Fruit fly (Drosophila melanogaster): ENCODE data around the gene CG31751.

CG31751 gene

dm6 chr2L:18677910-18678639 is 1.1 kb downstream of the CG31751 start (continued):
- TF ChIP-seq Doc3 (GFP tag; IDR thresholded peaks at IDR 0.05; ENCODE audit: partially characterized antibody) (no peak), Taf1 (GFP tag; IDR thresholded peaks at IDR 0.05) (no peak), CG15696 (tag; optimal IDR thresholded peaks at IDR 0.05) (no peak), CG3163 (GFP tag; optimal IDR thresholded peaks at IDR 0.05) (no peak), chn (GFP tag; optimal IDR thresholded peaks at IDR 0.05) (no peak), lmd (GFP tag; IDR thresholded peaks at IDR 0.05) (peak; percentile 7; the same call in 1 of the 2 replicates), CG12236 (GFP tag; optimal IDR thresholded peaks at IDR 0.05) (no peak), Dp (GFP tag; optimal IDR thresholded peaks at IDR 0.05) (no peak), shn (GFP tag; optimal IDR thresholded peaks at IDR 0.05) (no peak), CG2712 (tag; optimal IDR thresholded peaks at IDR 0.05) (no peak), stc (GFP tag; IDR thresholded peaks at IDR 0.05) (no peak), trem (tag; optimal IDR thresholded peaks at IDR 0.05) (no peak), sob (GFP tag; IDR thresholded peaks at IDR 0.05) (no peak), inv (GFP tag; IDR thresholded peaks at IDR 0.05; ENCODE audit: partially characterized antibody) (no peak), CG33213 (GFP tag; optimal IDR thresholded peaks at IDR 0.05) (no peak), CG14667 (GFP tag; IDR thresholded peaks at IDR 0.05) (no peak), CG15479 (GFP tag; optimal IDR thresholded peaks at IDR 0.05) (no peak), CG9817 (tag; optimal IDR thresholded peaks at IDR 0.05) (no peak), CG11456 (GFP tag; IDR thresholded peaks at IDR 0.05) (0 out of 3 replicates have a peak, but pooled peaks have one; percentile 38), CG2678 (tag; optimal IDR thresholded peaks at IDR 0.05) (no peak), CG13424 (tag; optimal IDR thresholded peaks at IDR 0.05) (peak; percentile 43), CG17359 (tag; optimal IDR thresholded peaks at IDR 0.05) (no peak), CG14014 (GFP tag; IDR thresholded peaks at IDR 0.05) (no peak), Hey (tag; optimal IDR thresholded peaks at IDR 0.05) (no peak), CG10274 (GFP tag; optimal IDR thresholded peaks at IDR 0.05) (no peak), CG4617 (GFP tag; optimal IDR thresholded peaks at IDR 0.05; ENCODE audit: borderline replicate concordance) (no peak), insv (GFP tag; optimal IDR thresholded peaks at IDR 0.05) (no peak), psq (GFP tag; optimal IDR thresholded peaks at IDR 0.05) (no peak)

dm6 chr2L:18681903-18682302 is 4.9 kb downstream of the CG31751 start, which contains the start of gene tos:
Gene tos (minus strand): TSS chr2L:18682075.
- TF ChIP-seq CG15269 (tag; optimal IDR thresholded peaks at IDR 0.05) (no peak), ab (GFP tag; optimal IDR thresholded peaks at IDR 0.05) (no peak), Scr (GFP tag; IDR thresholded peaks at IDR 0.05; ENCODE audit: partially characterized antibody) (no peak), CG9797 (GFP tag; optimal IDR thresholded peaks at IDR 0.05) (peak; percentile 60), eyg (GFP tag; optimal IDR thresholded peaks at IDR 0.05) (no peak), CG5180 (GFP tag; optimal IDR thresholded peaks at IDR 0.05) (no peak), CG9609 (GFP tag; optimal IDR thresholded peaks at IDR 0.05) (no peak), zf30C (GFP tag; optimal IDR thresholded peaks at IDR 0.05) (no peak), sim (GFP tag; IDR thresholded peaks at IDR 0.05) (no peak), sqz (GFP tag; optimal IDR thresholded peaks at IDR 0.05) (peak; percentile 77), CG3407 (GFP tag; optimal IDR thresholded peaks at IDR 0.05) (no peak), aop (GFP tag; IDR thresholded peaks at IDR 0.05) (no peak), phol (tag; optimal IDR thresholded peaks at IDR 0.05) (peak; percentile 26), stc (GFP tag; IDR thresholded peaks at IDR 0.05) (no peak), zen2 (GFP tag; IDR thresholded peaks at IDR 0.05; ENCODE audit: partially characterized antibody) (no peak), Taf1 (GFP tag; IDR thresholded peaks at IDR 0.05) (no peak), Mes4 (GFP tag; optimal IDR thresholded peaks at IDR 0.05) (no peak), mam (GFP tag; optimal IDR thresholded peaks at IDR 0.05) (no peak), dm (GFP tag; optimal IDR thresholded peaks at IDR 0.05) (no peak), Sry-β (GFP tag; optimal IDR thresholded peaks at IDR 0.05) (no peak), CG34422 (GFP tag; IDR thresholded peaks at IDR 0.05) (no peak), dmrt99B (tag; optimal IDR thresholded peaks at IDR 0.05) (no peak), crc (GFP tag; optimal IDR thresholded peaks at IDR 0.05) (no peak), CG16813 (GFP tag; IDR thresholded peaks at IDR 0.05; ENCODE audit: partially characterized antibody) (no peak), CkIIα-i1 (GFP tag; IDR thresholded peaks at IDR 0.05) (no peak)

Data from whole organism, embryonic.